Worm (Caenorhabditis elegans) whole organism, early embryonic: ENCODE data around the gene sru-22.

Source experiments
- aly-1 ChIP-seq: sonication (generic microtip); optimal IDR thresholded peaks from 2 replicates; lab custom pipeline; 2016; ENCODE audit warnings: missing genetic modification characterization, missing compliant biosample characterization
- ama-1 ChIP-seq: fragments of 150-350 bp; optimal IDR thresholded peaks from 2 replicates; lab custom pipeline; 2014
- ceh-13 ChIP-seq: fragments of 200-800 bp; sonication (Bioruptor generic); optimal IDR thresholded peaks from 2 replicates; lab custom pipeline; 2018; ENCODE audit warnings: mild to moderate bottlenecking, missing genetic modification characterization, missing compliant biosample characterization
- ets-7 ChIP-seq: sonication (generic microtip); optimal IDR thresholded peaks from 2 replicates; lab custom pipeline; 2016; ENCODE audit warnings: missing genotype, missing genetic modification characterization, missing compliant biosample characterization
- flt-1 ChIP-seq: fragments of 200-800 bp; sonication (Bioruptor generic); IDR thresholded peaks from 2 replicates; pipeline ENCODE4 v1.3.6; 2022; ENCODE audit warnings: missing genetic modification characterization, missing compliant biosample characterization
- hmbx-1 ChIP-seq: sonication (generic microtip); optimal IDR thresholded peaks from 2 replicates; lab custom pipeline; 2016; ENCODE audit warnings: mild to moderate bottlenecking, missing genetic modification characterization, missing compliant biosample characterization
- hnd-1 ChIP-seq: sonication (generic microtip); optimal IDR thresholded peaks from 2 replicates; lab custom pipeline; 2016; ENCODE audit warnings: missing genetic modification characterization, missing compliant biosample characterization
- sea-1 ChIP-seq: fragments of 200-800 bp; sonication (Bioruptor generic); conservative IDR thresholded peaks from 2 replicates; pipeline ENCODE4 v1.3.6; 2022; ENCODE audit warnings: missing genetic modification characterization, missing compliant biosample characterization
- tbx-11 ChIP-seq: fragments of 200-800 bp; sonication (Bioruptor generic); IDR thresholded peaks from 2 replicates; pipeline ENCODE4 v1.3.6; 2022; ENCODE audit warnings: missing genetic modification characterization, missing compliant biosample characterization
- tra-4 ChIP-seq: sonication (generic microtip); optimal IDR thresholded peaks from 2 replicates; lab custom pipeline; 2017; ENCODE audit warnings: missing genetic modification characterization, missing compliant biosample characterization

ce11 chrV:15970820-15971219, 3.9 kb downstream of the sru-22 start:
- TF ChIP-seq ama-1 (no peak), ets-7 (tag; lab: Kevin White, UChicago) (no peak), hmbx-1 (tag; lab: Kevin White, UChicago) (no peak), tbx-11 (GFP tag; lab: Robert Waterston, UW) (no peak), flt-1 (GFP tag; lab: Robert Waterston, UW) (no peak), sea-1 (no peak), tra-4 (tag; lab: Kevin White, UChicago) (no peak), aly-1 (no peak), hnd-1 (tag; lab: Kevin White, UChicago) (no peak), ceh-13 (no peak)
